Worm (Caenorhabditis elegans): ENCODE results near the gene btb-22.

ce11 chrII:3282353-3282752 lies 17.2 kb upstream of the btb-22 start, which contains the start of gene nep-13:
- no peak for TF ChIP-seq tab-1 (GFP tag; IDR thresholded peaks at IDR 0.05)
- no peak for TF ChIP-seq flt-1 (GFP tag; IDR thresholded peaks at IDR 0.05)
